Worm (Caenorhabditis elegans): Measurements from ENCODE around the gene Y39A1A.16.

DNA sequence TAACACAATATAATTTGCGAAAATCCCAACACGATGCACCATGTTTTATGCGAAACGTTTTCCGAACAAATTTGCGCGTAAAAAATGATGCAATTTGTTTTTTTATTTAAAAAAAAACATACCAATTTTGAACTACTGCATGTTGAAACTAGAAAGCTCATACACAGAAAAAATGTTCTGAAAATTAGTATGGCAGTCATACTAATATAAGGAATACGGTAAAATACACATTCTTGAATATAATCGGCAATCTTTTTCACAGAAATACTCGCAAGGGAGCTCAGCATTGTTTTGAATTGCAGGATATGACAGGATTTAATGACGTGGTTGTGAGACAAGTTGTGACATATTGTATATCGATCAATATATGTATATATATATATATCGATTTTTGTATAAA is at the start of gene Y39A1A.16:
- TF ChIP-seq mep-1 (tag; optimal IDR thresholded peaks at IDR 0.05) (no peak), lsy-2 (tag; optimal IDR thresholded peaks at IDR 0.05) (no peak), nhr-10 (tag; optimal IDR thresholded peaks at IDR 0.05) (no peak), fos-1 (tag; optimal IDR thresholded peaks at IDR 0.05) (no peak), nhr-6 (tag; optimal IDR thresholded peaks at IDR 0.05) (no peak), zfp-3 (GFP tag; conservative IDR thresholded peaks at IDR 0.05) (no peak), nhr-111 (GFP tag; optimal IDR thresholded peaks at IDR 0.05) (no peak), ama-1 (optimal IDR thresholded peaks at IDR 0.05) (no peak), nhr-48 (tag; optimal IDR thresholded peaks at IDR 0.05) (no peak), D1046.2 (GFP tag; IDR thresholded peaks at IDR 0.05) (no peak)
